Worm (Caenorhabditis elegans) whole organism, early embryonic: ENCODE results near the gene mdt-11.

Source experiments
- B0310.2 ChIP-seq: sonication (generic microtip); optimal IDR thresholded peaks from 2 replicates; lab custom pipeline; 2016; ENCODE audit warnings: mild to moderate bottlenecking, missing genetic modification characterization, missing compliant biosample characterization
- ama-1 ChIP-seq: fragments of 150-350 bp; optimal IDR thresholded peaks from 2 replicates; lab custom pipeline; 2014
- flt-1 ChIP-seq: fragments of 200-800 bp; sonication (Bioruptor generic); IDR thresholded peaks from 2 replicates; pipeline ENCODE4 v1.3.6; 2022; ENCODE audit warnings: missing genetic modification characterization, missing compliant biosample characterization
- hnd-1 ChIP-seq: sonication (generic microtip); optimal IDR thresholded peaks from 2 replicates; lab custom pipeline; 2016; ENCODE audit warnings: missing genetic modification characterization, missing compliant biosample characterization
- sea-1 ChIP-seq: fragments of 200-800 bp; sonication (Bioruptor generic); conservative IDR thresholded peaks from 2 replicates; pipeline ENCODE4 v1.3.6; 2022; ENCODE audit warnings: missing genetic modification characterization, missing compliant biosample characterization

DNA sequence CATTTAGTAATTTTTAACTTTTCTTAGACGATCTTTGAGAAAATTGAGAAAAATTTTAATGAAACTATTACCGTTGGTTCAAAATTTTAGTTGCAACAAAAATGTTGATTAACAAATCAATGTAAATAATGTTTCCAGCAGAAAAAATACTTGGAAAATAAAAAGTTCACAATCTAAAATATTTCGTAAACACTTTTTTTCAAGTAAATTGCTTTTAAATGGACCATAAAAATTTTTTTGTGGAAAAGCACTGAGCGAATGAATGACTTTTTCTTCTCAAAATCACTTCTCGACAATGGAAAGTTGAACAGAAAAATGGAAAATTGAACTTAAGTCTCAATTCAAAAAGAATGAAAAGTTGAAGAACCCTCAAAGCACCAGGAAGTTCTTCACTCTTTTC is 32.5 kb downstream of the mdt-11 start, which contains the start of gene C45G9.8:
- TF ChIP-seq B0310.2 (no peak), hnd-1 (tag; lab: Kevin White, UChicago) (no peak), sea-1 (GFP tag; lab: Robert Waterston, UW) (no peak), ama-1 (no peak), flt-1 (GFP tag; lab: Robert Waterston, UW) (no peak)
